Worm (Caenorhabditis elegans) whole organism, mixed stage, embryonic: ENCODE results near the gene srx-130.

Experiments used
- elt-1 ChIP-seq: sonication (generic microtip); optimal IDR thresholded peaks from 2 replicates; lab custom pipeline; 2017; ENCODE audit warnings: missing genetic modification characterization, mild to moderate bottlenecking, missing compliant biosample characterization, antibody characterized with exemption, moderate library complexity, borderline replicate concordance; ENCODE audit not compliant: insufficient read depth
- lsy-2 ChIP-seq: fragments of 150-350 bp; optimal IDR thresholded peaks from 2 replicates; lab custom pipeline; 2014; ENCODE audit warnings: missing biosample characterization, missing genetic modification characterization
- nhr-237 ChIP-seq: fragments of 150-350 bp; optimal IDR thresholded peaks from 2 replicates; lab custom pipeline; 2014; ENCODE audit warnings: missing biosample characterization, missing genetic modification characterization
- unc-39 ChIP-seq: fragments of 150-350 bp; optimal IDR thresholded peaks from 2 replicates; lab custom pipeline; 2014; ENCODE audit warnings: missing biosample characterization, missing genetic modification characterization
- zip-8 ChIP-seq: fragments of 150-350 bp; optimal IDR thresholded peaks from 2 replicates; lab custom pipeline; 2014; ENCODE audit warnings: missing biosample characterization, missing genetic modification characterization

- no peak for TF ChIP-seq elt-1 (tag; lab: Kevin White, UChicago)
- no peak for TF ChIP-seq lsy-2 (tag; lab: Kevin White, UChicago)
- no peak for TF ChIP-seq zip-8 (tag; lab: Kevin White, UChicago)
- TF ChIP-seq nhr-237 (tag; lab: Kevin White, UChicago) = no peak
- no peak for TF ChIP-seq unc-39 (tag; lab: Kevin White, UChicago)
Observed at ce11 chrV:13876529-13876928, 33.3 kb downstream of the srx-130 start, which contains the start of gene T22G5.1.
